Fruit fly (Drosophila melanogaster) whole organism, embryonic: ENCODE results near the gene TotM.

Experiments
- BEAF-32 ChIP-seq: fragments of 200-800 bp; sonication (Bioruptor generic); optimal IDR thresholded peaks from 3 replicates; lab custom pipeline; 2017; ENCODE audit warnings: missing biosample characterization, missing genetic modification characterization, mild to moderate bottlenecking, moderate library complexity, missing genetic modification reagents
- Bdp1 ChIP-seq: fragments of 200-800 bp; sonication (Bioruptor generic); optimal IDR thresholded peaks from 3 replicates; lab custom pipeline; 2016; ENCODE audit warnings: missing biosample characterization, missing genetic modification characterization
- BtbVII ChIP-seq: fragments of 200-800 bp; sonication (Bioruptor generic); optimal IDR thresholded peaks from 3 replicates; lab custom pipeline; 2017; ENCODE audit warnings: missing biosample characterization, mild to moderate bottlenecking, missing genetic modification characterization
- CG11085 ChIP-seq: fragments of 200-800 bp; sonication (Bioruptor generic); IDR thresholded peaks from 2 replicates; pipeline ENCODE4 v1.3.6; 2022; ENCODE audit warnings: missing biosample characterization, missing genetic modification characterization
- CG12155 ChIP-seq: fragments of 200-800 bp; sonication (Bioruptor generic); optimal IDR thresholded peaks from 3 replicates; lab custom pipeline; 2016; ENCODE audit warnings: missing biosample characterization, missing genetic modification characterization
- CG13296 ChIP-seq: fragments of 200-800 bp; sonication (Bioruptor generic); optimal IDR thresholded peaks from 3 replicates; lab custom pipeline; 2018; ENCODE audit warnings: missing biosample characterization, mild to moderate bottlenecking, missing genetic modification characterization
- CG13624 ChIP-seq: fragments of 200-800 bp; sonication (Bioruptor generic); optimal IDR thresholded peaks from 2 replicates; lab custom pipeline; 2016; ENCODE audit warnings: missing biosample characterization, missing genetic modification characterization
- CG14441 ChIP-seq: fragments of 200-800 bp; sonication (Bioruptor generic); IDR thresholded peaks from 2 replicates; pipeline ENCODE4 v1.3.6; 2022; ENCODE audit warnings: missing biosample characterization, missing genetic modification characterization
- CG15011 ChIP-seq: fragments of 200-800 bp; sonication (Bioruptor generic); optimal IDR thresholded peaks from 3 replicates; lab custom pipeline; 2018; ENCODE audit warnings: missing biosample characterization, mild to moderate bottlenecking, missing genetic modification characterization
- CG15479 ChIP-seq: fragments of 200-800 bp; sonication (Bioruptor generic); optimal IDR thresholded peaks from 3 replicates; lab custom pipeline; 2019; ENCODE audit warnings: missing biosample characterization, mild to moderate bottlenecking, missing genetic modification characterization, moderate library complexity
- CG15696 ChIP-seq: fragments of 200-800 bp; sonication (Bioruptor generic); optimal IDR thresholded peaks from 2 replicates; lab custom pipeline; 2019; ENCODE audit warnings: missing biosample characterization, mild to moderate bottlenecking, missing genetic modification characterization, moderate library complexity
- CG16779 ChIP-seq: fragments of 200-800 bp; sonication (Bioruptor generic); IDR thresholded peaks from 2 replicates; pipeline ENCODE4 v1.3.6; 2022; ENCODE audit warnings: missing biosample characterization, missing genetic modification characterization
- CG17359 ChIP-seq: fragments of 200-800 bp; sonication (Bioruptor generic); optimal IDR thresholded peaks from 3 replicates; lab custom pipeline; 2018; ENCODE audit warnings: missing biosample characterization, mild to moderate bottlenecking, missing genetic modification characterization, moderate library complexity
- CG2712 ChIP-seq: fragments of 200-800 bp; optimal IDR thresholded peaks from 3 replicates; lab custom pipeline; 2019; ENCODE audit warnings: missing biosample characterization, mild to moderate bottlenecking, missing genetic modification characterization, moderate library complexity
- CG31365 ChIP-seq: fragments of 200-800 bp; sonication (Bioruptor generic); optimal IDR thresholded peaks from 2 replicates; lab custom pipeline; 2018; ENCODE audit warnings: missing biosample characterization, mild to moderate bottlenecking, missing genetic modification characterization
- CG31388 ChIP-seq: fragments of 200-800 bp; sonication (Bioruptor generic); optimal IDR thresholded peaks from 2 replicates; lab custom pipeline; 2016; ENCODE audit warnings: missing biosample characterization, missing genetic modification characterization
- CG32532 ChIP-seq: fragments of 200-800 bp; sonication (Bioruptor generic); IDR thresholded peaks from 2 replicates; pipeline ENCODE4 v1.3.6; 2022; ENCODE audit warnings: missing biosample characterization, missing genetic modification characterization
- CG32767 ChIP-seq: fragments of 200-800 bp; sonication (Bioruptor generic); IDR thresholded peaks from 2 replicates; pipeline ENCODE4 v1.3.6; 2022; ENCODE audit warnings: missing biosample characterization, missing genetic modification characterization
- CG3407 ChIP-seq: fragments of 200-800 bp; sonication (Bioruptor generic); optimal IDR thresholded peaks from 2 replicates; lab custom pipeline; 2018; ENCODE audit warnings: missing biosample characterization, mild to moderate bottlenecking, missing genetic modification characterization
- CG3838 ChIP-seq: fragments of 200-800 bp; sonication (Bioruptor generic); optimal IDR thresholded peaks from 3 replicates; lab custom pipeline; 2016; ENCODE audit warnings: missing biosample characterization, missing genetic modification characterization
- CG3995 ChIP-seq: fragments of 200-800 bp; sonication (Bioruptor generic); optimal IDR thresholded peaks from 3 replicates; lab custom pipeline; 2016; ENCODE audit warnings: missing biosample characterization, missing genetic modification characterization
- CG4282 ChIP-seq: fragments of 200-800 bp; sonication (Bioruptor generic); optimal IDR thresholded peaks from 2 replicates; lab custom pipeline; 2016; ENCODE audit warnings: missing biosample characterization, missing genetic modification characterization
- CG4424 ChIP-seq: fragments of 200-800 bp; sonication (Bioruptor generic); optimal IDR thresholded peaks from 3 replicates; lab custom pipeline; 2016; ENCODE audit warnings: missing biosample characterization, missing genetic modification characterization
- CG5953 ChIP-seq: fragments of 200-800 bp; sonication (Bioruptor generic); IDR thresholded peaks from 2 replicates; pipeline ENCODE4 v1.3.6; 2022; ENCODE audit warnings: missing biosample characterization, missing genetic modification characterization
- CG9932 ChIP-seq: fragments of 200-800 bp; sonication (Bioruptor generic); IDR thresholded peaks from 2 replicates; pipeline ENCODE4 v1.3.6; 2022; ENCODE audit warnings: missing biosample characterization, missing genetic modification characterization
- CrebB ChIP-seq: fragments of 200-800 bp; sonication (Bioruptor generic); optimal IDR thresholded peaks from 3 replicates; lab custom pipeline; 2018; ENCODE audit warnings: missing biosample characterization, mild to moderate bottlenecking, missing genetic modification characterization
- D19B ChIP-seq: fragments of 200-800 bp; sonication (Bioruptor generic); optimal IDR thresholded peaks from 2 replicates; lab custom pipeline; 2017; ENCODE audit warnings: missing biosample characterization, mild to moderate bottlenecking, missing genetic modification characterization
- Dek ChIP-seq: fragments of 200-800 bp; sonication (Bioruptor generic); optimal IDR thresholded peaks from 3 replicates; lab custom pipeline; 2019; ENCODE audit warnings: missing biosample characterization, mild to moderate bottlenecking, missing genetic modification characterization, moderate library complexity
- Ets97D ChIP-seq: fragments of 200-800 bp; sonication (Bioruptor generic); optimal IDR thresholded peaks from 3 replicates; lab custom pipeline; 2016; ENCODE audit warnings: missing biosample characterization, missing genetic modification characterization
- Hsf ChIP-seq: fragments of 200-800 bp; sonication (Bioruptor generic); optimal IDR thresholded peaks from 3 replicates; lab custom pipeline; 2016; ENCODE audit warnings: missing biosample characterization, missing genetic modification characterization
- MBD-R2 ChIP-seq: fragments of 200-800 bp; sonication (Bioruptor generic); IDR thresholded peaks from 2 replicates; pipeline ENCODE4 v1.3.6; 2022; ENCODE audit warnings: missing biosample characterization, missing genetic modification characterization
- MESR4 ChIP-seq: fragments of 200-800 bp; sonication (Bioruptor generic); optimal IDR thresholded peaks from 2 replicates; lab custom pipeline; 2018; ENCODE audit warnings: missing biosample characterization, mild to moderate bottlenecking, missing genetic modification characterization, moderate library complexity
- Meics ChIP-seq: fragments of 200-800 bp; sonication (Bioruptor generic); optimal IDR thresholded peaks from 2 replicates; lab custom pipeline; 2017; ENCODE audit warnings: missing biosample characterization, mild to moderate bottlenecking, missing genetic modification characterization
- NC2α ChIP-seq: fragments of 200-800 bp; sonication (Bioruptor generic); optimal IDR thresholded peaks from 2 replicates; lab custom pipeline; 2016; ENCODE audit warnings: missing biosample characterization, missing genetic modification characterization
- NK7.1 ChIP-seq: fragments of 200-800 bp; sonication (Bioruptor generic); optimal IDR thresholded peaks from 3 replicates; lab custom pipeline; 2016; ENCODE audit warnings: missing biosample characterization, missing genetic modification characterization
- Nf-YB ChIP-seq: fragments of 200-800 bp; sonication (Bioruptor generic); optimal IDR thresholded peaks from 3 replicates; lab custom pipeline; 2019; ENCODE audit warnings: missing biosample characterization, mild to moderate bottlenecking, missing genetic modification characterization, moderate library complexity
- NfI ChIP-seq: fragments of 200-800 bp; sonication (Bioruptor generic); optimal IDR thresholded peaks from 3 replicates; lab custom pipeline; 2018; ENCODE audit warnings: missing biosample characterization, mild to moderate bottlenecking, missing genetic modification characterization, moderate library complexity
- Rfx ChIP-seq: fragments of 200-800 bp; sonication (Bioruptor generic); IDR thresholded peaks from 2 replicates; pipeline ENCODE4 v1.3.6; 2022; ENCODE audit warnings: missing biosample characterization, missing genetic modification characterization
- Sry-δ ChIP-seq: fragments of 200-800 bp; sonication (Bioruptor generic); optimal IDR thresholded peaks from 2 replicates; lab custom pipeline; 2016; ENCODE audit warnings: missing biosample characterization, missing genetic modification characterization
- cas ChIP-seq: fragments of 200-800 bp; sonication (Bioruptor generic); IDR thresholded peaks from 2 replicates; pipeline ENCODE4 v1.3.6; 2022; ENCODE audit warnings: missing biosample characterization, missing genetic modification characterization
- ewg ChIP-seq: fragments of 200-800 bp; sonication (Bioruptor generic); optimal IDR thresholded peaks from 3 replicates; lab custom pipeline; 2017; ENCODE audit warnings: mild to moderate bottlenecking, missing biosample characterization, missing genetic modification reagents, missing genetic modification characterization
- gem ChIP-seq: fragments of 200-800 bp; sonication (Bioruptor generic); optimal IDR thresholded peaks from 2 replicates; lab custom pipeline; 2019; ENCODE audit warnings: missing biosample characterization, mild to moderate bottlenecking, missing genetic modification characterization, moderate library complexity
- gt ChIP-seq: fragments of 200-800 bp; sonication (Bioruptor generic); IDR thresholded peaks from 2 replicates; pipeline ENCODE4 v1.3.6; 2022; ENCODE audit warnings: missing biosample characterization, missing genetic modification characterization
- pnt ChIP-seq: fragments of 200-800 bp; sonication (Bioruptor generic); optimal IDR thresholded peaks from 3 replicates; lab custom pipeline; 2016; ENCODE audit warnings: missing biosample characterization, missing genetic modification characterization
- pzg ChIP-seq: fragments of 200-800 bp; sonication (Bioruptor generic); optimal IDR thresholded peaks from 3 replicates; lab custom pipeline; 2018; ENCODE audit warnings: missing biosample characterization, mild to moderate bottlenecking, missing genetic modification characterization, moderate library complexity
- sr ChIP-seq: fragments of 200-800 bp; sonication (Bioruptor generic); IDR thresholded peaks from 3 replicates; pipeline ENCODE4 v1.3.6; 2022; ENCODE audit warnings: missing biosample characterization, missing genetic modification characterization
- trh ChIP-seq: fragments of 200-800 bp; sonication (Bioruptor generic); optimal IDR thresholded peaks from 2 replicates; lab custom pipeline; 2016; ENCODE audit warnings: missing biosample characterization, missing genetic modification characterization
- unc-4 ChIP-seq: fragments of 200-800 bp; sonication (Bioruptor generic); IDR thresholded peaks from 2 replicates; pipeline ENCODE4 v1.3.6; 2022; ENCODE audit warnings: missing biosample characterization, missing genetic modification characterization; ENCODE audit not compliant: partially characterized antibody
- unpg ChIP-seq: fragments of 200-800 bp; sonication (Bioruptor generic); optimal IDR thresholded peaks from 3 replicates; lab custom pipeline; 2018; ENCODE audit warnings: missing biosample characterization, mild to moderate bottlenecking, missing genetic modification characterization, moderate library complexity

TotM gene

DNA sequence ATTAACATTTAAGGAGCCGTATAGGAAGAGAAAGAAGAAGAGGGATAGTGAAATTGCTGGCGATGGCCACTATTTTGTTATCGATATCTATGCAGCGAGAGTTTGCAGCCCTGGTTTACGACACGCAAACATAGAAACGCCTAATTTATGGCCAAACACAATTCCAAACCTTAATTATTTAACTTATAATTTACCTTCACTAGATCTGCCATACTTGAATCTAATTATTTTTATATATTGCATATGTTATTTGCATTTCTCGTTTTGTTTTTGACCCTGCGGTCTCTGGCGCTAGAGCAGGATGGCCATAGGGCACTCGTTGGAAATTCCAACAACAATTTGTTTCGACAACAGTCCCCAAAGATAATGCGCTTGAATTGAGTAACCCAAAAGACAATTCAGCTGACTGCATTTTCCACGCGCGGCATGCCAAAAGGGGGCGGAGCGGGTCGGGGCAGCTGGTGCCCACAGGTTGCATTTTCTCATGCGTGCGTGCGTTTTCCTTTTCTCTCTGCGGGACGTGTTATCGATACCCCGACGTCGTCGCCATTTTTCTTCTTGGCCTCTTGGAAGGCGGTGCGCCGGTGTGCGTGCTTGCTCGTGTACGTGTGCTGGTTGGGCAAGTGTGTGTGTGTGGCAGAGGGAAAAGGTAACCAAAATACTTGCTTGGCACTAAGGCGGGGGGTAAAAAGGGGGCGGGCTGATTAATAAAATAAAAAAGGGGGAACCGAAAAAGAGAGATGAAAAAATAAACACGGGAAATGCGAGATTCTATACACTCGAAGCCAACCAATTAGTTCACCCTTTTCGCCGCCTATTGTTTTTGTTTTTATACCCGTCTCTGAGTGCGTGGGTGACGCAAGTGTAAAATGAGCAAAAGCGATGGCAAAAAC, 4.5 kb upstream of the TotM start (continued):
- TF ChIP-seq CG15479 (GFP tag; lab: Kevin White, UChicago) (no peak), CG3838 (GFP tag; lab: Kevin White, UChicago) (no peak), CG11085 (GFP tag; lab: Robert Waterston, UW) (peak; percentile 57; the same call in 1 of the 2 replicates), CG14441 (GFP tag; lab: Robert Waterston, UW) (peak; percentile 81), BtbVII (GFP tag; lab: Kevin White, UChicago) (no peak), Sry-δ (GFP tag; lab: Kevin White, UChicago) (peak; percentile 83), CG32767 (GFP tag; lab: Robert Waterston, UW) (0 out of 2 replicates have a peak, but pooled peaks have one; percentile 8), CG31388 (GFP tag; lab: Kevin White, UChicago) (no peak), CG31365 (tag; lab: Kevin White, UChicago) (no peak), MESR4 (GFP tag; lab: Kevin White, UChicago) (peak; percentile 23), CG13624 (GFP tag; lab: Kevin White, UChicago) (no peak), gem (tag; lab: Kevin White, UChicago) (no peak), CG12155 (GFP tag; lab: Kevin White, UChicago) (peak; percentile 79), ewg (GFP tag; lab: Kevin White, UChicago) (no peak), Nf-YB (GFP tag; lab: Kevin White, UChicago) (no peak), NK7.1 (GFP tag; lab: Kevin White, UChicago) (no peak), unpg (GFP tag; lab: Kevin White, UChicago) (no peak), CG3407 (GFP tag; lab: Kevin White, UChicago) (no peak), unc-4 (GFP tag; lab: Robert Waterston, UW) (peak; percentile 76), CG16779 (GFP tag; lab: Robert Waterston, UW) (0 out of 2 replicates have a peak, but pooled peaks have one; percentile 42), CG15696 (no peak), pzg (peak; percentile 34), MBD-R2 (peak; percentile 49), CG5953 (GFP tag; lab: Robert Waterston, UW) (peak; percentile 45; the same call in 1 of the 2 replicates), trh (no peak), NC2α (GFP tag; lab: Kevin White, UChicago) (no peak), Dek (tag; lab: Kevin White, UChicago) (no peak), Rfx (GFP tag; lab: Robert Waterston, UW) (peak; percentile 81), CG4282 (GFP tag; lab: Kevin White, UChicago) (no peak), CG9932 (GFP tag; lab: Robert Waterston, UW) (peak; percentile 76), Meics (GFP tag; lab: Kevin White, UChicago) (peak; percentile 45), Hsf (GFP tag; lab: Kevin White, UChicago) (no peak), CG17359 (peak; percentile 59), CG2712 (tag; lab: Kevin White, UChicago) (peak; percentile 17), Ets97D (GFP tag; lab: Kevin White, UChicago) (peak; percentile 18), CG15011 (no peak), Bdp1 (GFP tag; lab: Kevin White, UChicago) (no peak), sr (GFP tag; lab: Robert Waterston, UW) (peak; percentile 74; the same call in 2 of the 3 replicates), CG4424 (GFP tag; lab: Kevin White, UChicago) (no peak), pnt (GFP tag; lab: Kevin White, UChicago) (no peak), gt (no peak), BEAF-32 (peak; percentile 83), cas (0 out of 2 replicates have a peak, but pooled peaks have one; percentile 20), CrebB (tag; lab: Kevin White, UChicago) (no peak), D19B (GFP tag; lab: Kevin White, UChicago) (no peak), CG32532 (GFP tag; lab: Robert Waterston, UW) (peak; percentile 86), CG3995 (no peak), CG13296 (GFP tag; lab: Kevin White, UChicago) (no peak), NfI (GFP tag; lab: Kevin White, UChicago) (no peak)
